Worm (Caenorhabditis elegans) whole organism, L1 larva: Measurements from ENCODE around the gene tbx-8.

ENCODE experiments used
- C34B4.2 ChIP-seq: sonication (generic microtip); optimal IDR thresholded peaks from 2 replicates; lab custom pipeline; 2017; ENCODE audit warnings: mild to moderate bottlenecking, missing genetic modification characterization, missing compliant biosample characterization
- alr-1 ChIP-seq: fragments of 200-800 bp; sonication (Bioruptor generic); optimal IDR thresholded peaks from 2 replicates; lab custom pipeline; 2018; ENCODE audit warnings: borderline replicate concordance, mild to moderate bottlenecking, missing genetic modification characterization, missing compliant biosample characterization
- ama-1 ChIP-seq: fragments of 150-350 bp; optimal IDR thresholded peaks from 2 replicates; lab custom pipeline; 2014
- ceh-63 ChIP-seq: fragments of 200-800 bp; sonication (Bioruptor generic); optimal IDR thresholded peaks from 2 replicates; lab custom pipeline; 2018; ENCODE audit warnings: mild to moderate bottlenecking, missing genetic modification characterization, missing compliant biosample characterization
- ceh-82 ChIP-seq, 3 experiments: fragments of 150-350 bp in 1 of 3; sonication (generic microtip) in 2 of 3; optimal IDR thresholded peaks; 2 replicates each; lab custom pipeline; 2014 to 2017; ENCODE audit warnings: missing biosample characterization in 3 of 3, missing genetic modification characterization in 3 of 3
- ceh-88 ChIP-seq: fragments of 200-800 bp; sonication (Bioruptor generic); IDR thresholded peaks from 2 replicates; pipeline ENCODE4 v1.3.6; 2022; ENCODE audit warnings: missing genetic modification characterization, missing compliant biosample characterization
- dpl-1 ChIP-seq, 3 experiments: fragments of 150-350 bp in 2 of 3; sonication (generic microtip) in 1 of 3; optimal IDR thresholded peaks; 2 replicates each; lab custom pipeline; 2014 to 2017; ENCODE audit warnings: missing biosample characterization in 3 of 3, missing genetic modification characterization in 3 of 3, missing genetic modification reagents in 3 of 3
- dsc-1 ChIP-seq: sonication (generic microtip); optimal IDR thresholded peaks from 2 replicates; lab custom pipeline; 2016; ENCODE audit warnings: mild to moderate bottlenecking, missing genetic modification characterization, missing compliant biosample characterization
- efl-1 ChIP-seq, 4 experiments: fragments of 150-350 bp; optimal IDR thresholded peaks in 3 of 4; peaks in 1 of 4; 1 replicate in 1 of 4; 2 replicates in 3 of 4; lab custom pipeline; 2014; ENCODE audit warnings: missing biosample characterization in 2 of 4, missing genetic modification characterization in 2 of 4, missing genetic modification reagents in 2 of 4
- egl-13 ChIP-seq: sonication (generic microtip); optimal IDR thresholded peaks from 2 replicates; lab custom pipeline; 2016; ENCODE audit warnings: missing genotype, missing genetic modification reagents, missing genetic modification characterization, missing compliant biosample characterization
- egl-27 ChIP-seq, 2 experiments: fragments of 150-350 bp in 1 of 2; sonication (generic microtip); optimal IDR thresholded peaks; 3 replicates each; lab custom pipeline; 2017 to 2018; ENCODE audit warnings: missing biosample characterization in 2 of 2, missing genetic modification characterization in 2 of 2, missing genetic modification reagents in 2 of 2
- fkh-10 ChIP-seq: sonication (generic microtip); optimal IDR thresholded peaks from 2 replicates; lab custom pipeline; 2017; ENCODE audit warnings: missing biosample characterization, missing genetic modification reagents, missing genetic modification characterization
- fkh-8 ChIP-seq: sonication (generic microtip); optimal IDR thresholded peaks from 2 replicates; lab custom pipeline; 2016; ENCODE audit warnings: mild to moderate bottlenecking, missing genetic modification characterization, missing compliant biosample characterization
- fos-1 ChIP-seq: fragments of 150-350 bp; optimal IDR thresholded peaks from 2 replicates; lab custom pipeline; 2014; ENCODE audit warnings: missing biosample characterization, missing genetic modification characterization
- isw-1 ChIP-seq: fragments of 200-800 bp; sonication (Bioruptor generic); IDR thresholded peaks from 2 replicates; pipeline ENCODE4 v1.3.6; 2022; ENCODE audit warnings: missing genetic modification characterization, missing compliant biosample characterization
- lin-14 ChIP-seq: fragments of 200-800 bp; sonication (Bioruptor generic); optimal IDR thresholded peaks from 2 replicates; lab custom pipeline; 2018; ENCODE audit warnings: mild to moderate bottlenecking, missing genetic modification characterization, moderate library complexity, missing compliant biosample characterization
- lin-35 ChIP-seq, 2 experiments: fragments of 150-350 bp; optimal IDR thresholded peaks; 2 replicates each; lab custom pipeline; 2014; ENCODE audit warnings: missing biosample characterization in 2 of 2, missing genetic modification characterization in 2 of 2, missing genetic modification reagents in 2 of 2
- lsy-2 ChIP-seq, 2 experiments: fragments of 150-350 bp; optimal IDR thresholded peaks; 2 replicates each; lab custom pipeline; 2014; ENCODE audit warnings: missing biosample characterization in 2 of 2, missing genetic modification characterization in 2 of 2
- mdl-1 ChIP-seq, 2 experiments: fragments of 150-350 bp; optimal IDR thresholded peaks; 2 replicates each; lab custom pipeline; 2014 to 2017; ENCODE audit warnings: missing biosample characterization in 2 of 2, missing genetic modification characterization in 2 of 2, inconsistent platforms in 1 of 2
- mep-1 ChIP-seq: fragments of 150-350 bp; optimal IDR thresholded peaks from 2 replicates; lab custom pipeline; 2014; ENCODE audit warnings: missing biosample characterization, missing genetic modification characterization
- nhr-12 ChIP-seq: sonication (generic microtip); optimal IDR thresholded peaks from 2 replicates; lab custom pipeline; 2017; ENCODE audit warnings: missing biosample characterization, missing genetic modification characterization
- nhr-47 ChIP-seq: sonication (generic microtip); optimal IDR thresholded peaks from 2 replicates; lab custom pipeline; 2016; ENCODE audit warnings: mild to moderate bottlenecking, missing genetic modification characterization, moderate library complexity, missing compliant biosample characterization
- nhr-71 ChIP-seq: sonication (generic microtip); optimal IDR thresholded peaks from 2 replicates; lab custom pipeline; 2016; ENCODE audit warnings: mild to moderate bottlenecking, missing genetic modification characterization, moderate library complexity, missing compliant biosample characterization
- nhr-77 ChIP-seq: fragments of 150-350 bp; optimal IDR thresholded peaks from 2 replicates; lab custom pipeline; 2014; ENCODE audit warnings: missing biosample characterization, missing genetic modification characterization
- nhr-90 ChIP-seq: sonication (generic microtip); optimal IDR thresholded peaks from 2 replicates; lab custom pipeline; 2016; ENCODE audit warnings: mild to moderate bottlenecking, missing genetic modification characterization, missing compliant biosample characterization; ENCODE audit not compliant: poor library complexity
- pax-3 ChIP-seq: fragments of 200-800 bp; sonication (Bioruptor generic); optimal IDR thresholded peaks from 2 replicates; lab custom pipeline; 2018; ENCODE audit warnings: mild to moderate bottlenecking, missing genetic modification characterization, moderate library complexity, missing compliant biosample characterization
- pqm-1 ChIP-seq: sonication (generic microtip); optimal IDR thresholded peaks from 3 replicates; lab custom pipeline; 2017; ENCODE audit warnings: missing biosample characterization, missing genetic modification characterization
- rnt-1 ChIP-seq: sonication (generic microtip); optimal IDR thresholded peaks from 2 replicates; lab custom pipeline; 2016; ENCODE audit warnings: mild to moderate bottlenecking, missing genetic modification characterization, moderate library complexity, missing compliant biosample characterization
- snu-23 ChIP-seq: sonication (generic microtip); optimal IDR thresholded peaks from 2 replicates; lab custom pipeline; 2016; ENCODE audit warnings: missing genetic modification characterization, missing compliant biosample characterization
- sox-4 ChIP-seq: sonication (generic microtip); optimal IDR thresholded peaks from 2 replicates; lab custom pipeline; 2016; ENCODE audit warnings: missing genetic modification characterization, missing compliant biosample characterization
- swsn-7 ChIP-seq: sonication (generic microtip); optimal IDR thresholded peaks from 2 replicates; lab custom pipeline; 2016; ENCODE audit warnings: missing genetic modification characterization, missing compliant biosample characterization
- unc-62 ChIP-seq: fragments of 150-350 bp; optimal IDR thresholded peaks from 2 replicates; lab custom pipeline; 2014; ENCODE audit warnings: missing biosample characterization, missing genetic modification reagents, missing genetic modification characterization
- unc-86 ChIP-seq: sonication (generic microtip); optimal IDR thresholded peaks from 2 replicates; lab custom pipeline; 2016; ENCODE audit warnings: missing genetic modification characterization, missing compliant biosample characterization

Gene tbx-8

ce11 chrIII:10383804-10384203, 36.7 kb downstream of the tbx-8 start:
- TF ChIP-seq efl-1 (optimal IDR thresholded peaks at IDR 0.05; lab: Kevin White, UChicago) (no peak), efl-1 (GFP tag; optimal IDR thresholded peaks at IDR 0.05 in 1 of 2; lab: Kevin White, UChicago) (peak in 1 of 2 experiments; percentile 15), C34B4.2 (tag; lab: Kevin White, UChicago) (no peak)

- TF ChIP-seq unc-86: no peak
- no peak for TF ChIP-seq nhr-90 (tag; lab: Kevin White, UChicago)
- TF ChIP-seq fos-1 (tag; lab: Kevin White, UChicago): no peak
- TF ChIP-seq pqm-1 (tag; lab: Kevin White, UChicago): no peak
- no peak for TF ChIP-seq ceh-63
- no peak for TF ChIP-seq dsc-1 (tag; lab: Kevin White, UChicago)
- no peak for TF ChIP-seq nhr-77
- no peak for TF ChIP-seq mep-1 (tag; lab: Kevin White, UChicago)
- TF ChIP-seq C34B4.2 (tag; lab: Kevin White, UChicago): no peak
Observed at ce11 chrIII:10386476-10386875, 39.3 kb downstream of the tbx-8 start, which contains the start of gene C38H2.3. C38H2.3 (minus strand) TSS chrIII:10386576.

- TF ChIP-seq egl-13: peak; percentile 72
- TF ChIP-seq nhr-47: peak; percentile 37
- no peak for TF ChIP-seq isw-1
- TF ChIP-seq dsc-1 (tag; lab: Kevin White, UChicago): peak; percentile 87
- no peak for TF ChIP-seq alr-1 (tag; lab: Kevin White, UChicago)
- no peak for TF ChIP-seq swsn-7
Observed at ce11 chrIII:10389608-10390007, 42.5 kb downstream of the tbx-8 start.

- no peak for TF ChIP-seq ama-1 (lab: Kevin White, UChicago)
- TF ChIP-seq, all 84 proteins: peak for 0
Observed at ce11 chrIII:10391628-10392027, 44.5 kb downstream of the tbx-8 start, which contains the start of gene M03C11.9. M03C11.9 (minus strand) TSS chrIII:10391728.

ce11 chrIII:10395990-10396389, 48.8 kb downstream of the tbx-8 start, which contains the start of gene M03C11.1:
M03C11.1 (minus strand) TSS chrIII:10396090.
- no peak for TF ChIP-seq mdl-1 (tag; optimal IDR thresholded peaks at IDR 0.05; lab: Kevin White, UChicago)
- peak in 1 of 2 experiments; percentile 12 for TF ChIP-seq lsy-2 (tag; optimal IDR thresholded peaks at IDR 0.05; lab: Kevin White, UChicago)

- TF ChIP-seq rnt-1 (tag; lab: Kevin White, UChicago): no peak
- TF ChIP-seq fos-1 (tag; lab: Kevin White, UChicago): no peak
- peak; percentile 52 for TF ChIP-seq lin-14
Observed at ce11 chrIII:10396891-10397502, 49.8 kb downstream of the tbx-8 start.

- TF ChIP-seq unc-62 (GFP tag; lab: Kevin White, UChicago) (no peak), pax-3 (tag; lab: Kevin White, UChicago) (no peak), nhr-12 (tag; lab: Kevin White, UChicago) (no peak), egl-27 (tag; optimal IDR thresholded peaks at IDR 0.05; lab: Kevin White, UChicago) (no peak), lin-35 (GFP tag; optimal IDR thresholded peaks at IDR 0.05; lab: Kevin White, UChicago) (peak in 1 of 2 experiments; percentile 34), lin-14 (peak; percentile 79), efl-1 (optimal IDR thresholded peaks at IDR 0.05; lab: Kevin White, UChicago) (peak; percentile 15 to 35), efl-1 (GFP tag; optimal IDR thresholded peaks at IDR 0.05 in 1 of 2; lab: Kevin White, UChicago) (no peak), isw-1 (no peak), unc-86 (peak; percentile 20), pqm-1 (tag; lab: Kevin White, UChicago) (no peak), nhr-71 (tag; lab: Kevin White, UChicago) (peak; percentile 35), sox-4 (no peak), ceh-82 (tag; optimal IDR thresholded peaks at IDR 0.05; lab: Kevin White, UChicago) (peak in 2 of 3 experiments; percentile 15 to 64), ceh-88 (GFP tag; lab: Robert Waterston, UW) (no peak), dsc-1 (tag; lab: Kevin White, UChicago) (no peak), fkh-8 (peak; percentile 18), dpl-1 (GFP tag; optimal IDR thresholded peaks at IDR 0.05; lab: Kevin White, UChicago) (peak in 1 of 3 experiments; percentile 49), fkh-10 (GFP tag; lab: Kevin White, UChicago) (peak; percentile 29), nhr-47 (peak; percentile 33), lsy-2 (tag; optimal IDR thresholded peaks at IDR 0.05; lab: Kevin White, UChicago) (peak in 1 of 2 experiments; percentile 58), snu-23 (GFP tag; lab: Kevin White, UChicago) (peak; percentile 24)
Observed at ce11 chrIII:10398919-10399318, 51.8 kb downstream of the tbx-8 start.
